Worm (Caenorhabditis elegans) whole organism, early embryonic: ENCODE results near the gene egas-3.

Experiments
- B0310.2 ChIP-seq: sonication (generic microtip); optimal IDR thresholded peaks from 2 replicates; lab custom pipeline; 2016; ENCODE audit warnings: mild to moderate bottlenecking, missing genetic modification characterization, missing compliant biosample characterization
- F13C5.2 ChIP-seq: sonication (generic microtip); optimal IDR thresholded peaks from 2 replicates; lab custom pipeline; 2017; ENCODE audit warnings: mild to moderate bottlenecking, missing genetic modification characterization, inconsistent platforms, missing compliant biosample characterization
- aly-1 ChIP-seq: sonication (generic microtip); optimal IDR thresholded peaks from 2 replicates; lab custom pipeline; 2016; ENCODE audit warnings: missing genetic modification characterization, missing compliant biosample characterization
- ama-1 ChIP-seq: fragments of 150-350 bp; optimal IDR thresholded peaks from 2 replicates; lab custom pipeline; 2014
- flt-1 ChIP-seq: fragments of 200-800 bp; sonication (Bioruptor generic); IDR thresholded peaks from 2 replicates; pipeline ENCODE4 v1.3.6; 2022; ENCODE audit warnings: missing genetic modification characterization, missing compliant biosample characterization
- hmbx-1 ChIP-seq: sonication (generic microtip); optimal IDR thresholded peaks from 2 replicates; lab custom pipeline; 2016; ENCODE audit warnings: mild to moderate bottlenecking, missing genetic modification characterization, missing compliant biosample characterization
- hmg-4 ChIP-seq: fragments of 200-800 bp; sonication (Bioruptor generic); optimal IDR thresholded peaks from 2 replicates; lab custom pipeline; 2018; ENCODE audit warnings: mild to moderate bottlenecking, missing genetic modification characterization, missing compliant biosample characterization
- pes-1 ChIP-seq: fragments of 200-800 bp; sonication (Bioruptor generic); IDR thresholded peaks from 2 replicates; pipeline ENCODE4 v1.3.6; 2022; ENCODE audit warnings: missing genetic modification reagents, missing genetic modification characterization, missing compliant biosample characterization
- sea-1 ChIP-seq: fragments of 200-800 bp; sonication (Bioruptor generic); conservative IDR thresholded peaks from 2 replicates; pipeline ENCODE4 v1.3.6; 2022; ENCODE audit warnings: missing genetic modification characterization, missing compliant biosample characterization
- tbx-11 ChIP-seq: fragments of 200-800 bp; sonication (Bioruptor generic); IDR thresholded peaks from 2 replicates; pipeline ENCODE4 v1.3.6; 2022; ENCODE audit warnings: missing genetic modification characterization, missing compliant biosample characterization
- tbx-37 ChIP-seq: fragments of 200-800 bp; sonication (Bioruptor generic); conservative IDR thresholded peaks from 2 replicates; pipeline ENCODE4 v1.3.6; 2022; ENCODE audit warnings: missing genetic modification reagents, missing genetic modification characterization, missing compliant biosample characterization

DNA sequence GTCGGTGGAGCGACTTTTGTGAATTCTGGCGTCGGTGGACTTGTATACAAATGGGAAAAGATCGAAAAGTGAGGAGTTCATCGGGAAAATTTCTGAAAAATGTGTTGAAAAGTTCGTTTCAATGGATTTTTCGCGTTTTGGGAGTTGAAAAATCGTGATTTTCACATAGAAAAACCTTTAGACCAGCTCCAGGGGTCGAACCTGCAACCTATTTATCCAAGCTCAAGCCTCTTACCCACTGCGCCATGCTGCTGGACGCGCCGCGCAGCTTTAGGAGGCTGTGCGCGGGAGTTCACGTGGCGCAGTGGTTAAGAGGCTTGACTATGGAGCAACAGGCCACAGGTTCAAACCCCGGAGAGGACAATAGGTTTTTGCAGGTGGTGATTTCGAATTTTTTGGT, 13.7 kb downstream of the egas-3 start, which contains the start of gene Y69H2.1:
- no peak for TF ChIP-seq tbx-11 (GFP tag; lab: Robert Waterston, UW)
- TF ChIP-seq hmg-4 (GFP tag; lab: Kevin White, UChicago) = no peak
- no peak for TF ChIP-seq flt-1 (GFP tag; lab: Robert Waterston, UW)
- TF ChIP-seq ama-1 (lab: Kevin White, UChicago) = no peak
- no peak for TF ChIP-seq sea-1 (GFP tag; lab: Robert Waterston, UW)
- no peak for TF ChIP-seq hmbx-1 (tag; lab: Kevin White, UChicago)
- no peak for TF ChIP-seq B0310.2
- no peak for TF ChIP-seq pes-1 (GFP tag; lab: Robert Waterston, UW)
- no peak for TF ChIP-seq tbx-37 (GFP tag; lab: Robert Waterston, UW)
- TF ChIP-seq F13C5.2 (tag; lab: Kevin White, UChicago) = no peak
- TF ChIP-seq aly-1 (tag; lab: Kevin White, UChicago) = no peak
